Fruit fly (Drosophila melanogaster): Measurements from ENCODE around the gene CG14210.

The CG14210 gene

dm6 chrX:19604997-19605396 is 11.0 kb upstream of the CG14210 start, which contains the start of gene CG14207 (continued):
- no peak for TF ChIP-seq CG8388 (GFP tag; optimal IDR thresholded peaks at IDR 0.05)
- TF ChIP-seq zen2 (GFP tag; IDR thresholded peaks at IDR 0.05; ENCODE audit: partially characterized antibody): peak; percentile 67
- TF ChIP-seq CG17385 (GFP tag; optimal IDR thresholded peaks at IDR 0.05): peak; percentile 17
- TF ChIP-seq sob (GFP tag; IDR thresholded peaks at IDR 0.05): 0 out of 2 replicates have a peak, but pooled peaks have one; percentile 40
- no peak for TF ChIP-seq CG4282 (GFP tag; optimal IDR thresholded peaks at IDR 0.05)
- TF ChIP-seq Kr (GFP tag; optimal IDR thresholded peaks at IDR 0.05): no peak
- TF ChIP-seq CG34224 (GFP tag; IDR thresholded peaks at IDR 0.05; ENCODE audit: partially characterized antibody): peak; percentile 73
- TF ChIP-seq her (GFP tag; optimal IDR thresholded peaks at IDR 0.05): peak; percentile 49
- peak; percentile 10 for TF ChIP-seq YL-1 (GFP tag; optimal IDR thresholded peaks at IDR 0.05)
- no peak for TF ChIP-seq CG7357 (GFP tag; IDR thresholded peaks at IDR 0.05)
- TF ChIP-seq Jarid2 (GFP tag; optimal IDR thresholded peaks at IDR 0.05): peak; percentile 77
- peak; percentile 36 for TF ChIP-seq CG12071 (GFP tag; optimal IDR thresholded peaks at IDR 0.05)
- peak; percentile 29 for TF ChIP-seq CG12659 (GFP tag; optimal IDR thresholded peaks at IDR 0.05)
- peak; percentile 28 for TF ChIP-seq Fer1 (GFP tag; optimal IDR thresholded peaks at IDR 0.05)
- no peak for TF ChIP-seq Oli (tag; optimal IDR thresholded peaks at IDR 0.05)
- no peak for TF ChIP-seq Hr51 (GFP tag; optimal IDR thresholded peaks at IDR 0.05)
- peak; percentile 37 for TF ChIP-seq scrt (GFP tag; optimal IDR thresholded peaks at IDR 0.05)
- peak; percentile 52 for TF ChIP-seq CG13894 (tag; optimal IDR thresholded peaks at IDR 0.05)
- TF ChIP-seq Sry-δ (GFP tag; optimal IDR thresholded peaks at IDR 0.05): peak; percentile 40
- peak; percentile 51 for TF ChIP-seq gro (GFP tag; optimal IDR thresholded peaks at IDR 0.05)
- peak; percentile 12 for TF ChIP-seq CG5180 (GFP tag; optimal IDR thresholded peaks at IDR 0.05)
- peak; percentile 27 for TF ChIP-seq exex (tag; optimal IDR thresholded peaks at IDR 0.05)
- TF ChIP-seq CG32532 (GFP tag; IDR thresholded peaks at IDR 0.05): peak; percentile 9; the same call in 1 of the 2 replicates
- no peak for TF ChIP-seq Rx (GFP tag; IDR thresholded peaks at IDR 0.05)
- peak; percentile 1 for TF ChIP-seq PHDP (tag; optimal IDR thresholded peaks at IDR 0.05)
- no peak for TF ChIP-seq CG12769 (tag; optimal IDR thresholded peaks at IDR 0.05)
- TF ChIP-seq pan (optimal IDR thresholded peaks at IDR 0.05): no peak
- peak in 1 of 2 experiments; percentile 30 for TF ChIP-seq pan (GFP tag; optimal IDR thresholded peaks at IDR 0.05 in 1 of 2, IDR thresholded peaks at IDR 0.05 in 1 of 2)
- peak; percentile 23; the same call in 1 of the 2 replicates for TF ChIP-seq NFAT (GFP tag; IDR thresholded peaks at IDR 0.05)
- no peak for TF ChIP-seq CG9797 (GFP tag; optimal IDR thresholded peaks at IDR 0.05)
- TF ChIP-seq CG12299 (tag; optimal IDR thresholded peaks at IDR 0.05): peak; percentile 1
- TF ChIP-seq TFAM (GFP tag; optimal IDR thresholded peaks at IDR 0.05): no peak
- TF ChIP-seq sisA (GFP tag; IDR thresholded peaks at IDR 0.05): no peak
- no peak for TF ChIP-seq CG6689 (GFP tag; IDR thresholded peaks at IDR 0.05)
- TF ChIP-seq Gug (GFP tag; IDR thresholded peaks at IDR 0.05): no peak
- no peak for TF ChIP-seq gsb-n (tag; optimal IDR thresholded peaks at IDR 0.05)
- TF ChIP-seq CG13624 (GFP tag; optimal IDR thresholded peaks at IDR 0.05): peak; percentile 56
- TF ChIP-seq Mes4 (GFP tag; optimal IDR thresholded peaks at IDR 0.05): no peak
- TF ChIP-seq Bgb (GFP tag; IDR thresholded peaks at IDR 0.05; ENCODE audit: partially characterized antibody): peak; percentile 78
- TF ChIP-seq H15 (GFP tag; IDR thresholded peaks at IDR 0.05): no peak
- TF ChIP-seq hb (GFP tag; IDR thresholded peaks at IDR 0.05; ENCODE audit: partially characterized antibody): peak; percentile 75; the same call in 2 of the 3 replicates
- TF ChIP-seq crol (GFP tag; IDR thresholded peaks at IDR 0.05): no peak
- peak; percentile 47; the same call in 1 of the 3 replicates for TF ChIP-seq knrl (GFP tag; IDR thresholded peaks at IDR 0.05; ENCODE audit: partially characterized antibody)
- no peak for TF ChIP-seq CG6654 (GFP tag; optimal IDR thresholded peaks at IDR 0.05)
- TF ChIP-seq pros (GFP tag; optimal IDR thresholded peaks at IDR 0.05): peak; percentile 28
- no peak for TF ChIP-seq dati (GFP tag; IDR thresholded peaks at IDR 0.05)
- TF ChIP-seq stwl (tag; optimal IDR thresholded peaks at IDR 0.05): peak; percentile 73
- peak; percentile 32 for TF ChIP-seq Hmr (GFP tag; optimal IDR thresholded peaks at IDR 0.05)
- no peak for TF ChIP-seq Hr78 (GFP tag; optimal IDR thresholded peaks at IDR 0.05)
- TF ChIP-seq kah (GFP tag; optimal IDR thresholded peaks at IDR 0.05): no peak

Data from whole organism, embryonic.